Worm (Caenorhabditis elegans) whole organism, late embryonic: ENCODE measurements around the gene spsb-1.

Experiments
- ama-1 ChIP-seq: fragments of 150-350 bp; optimal IDR thresholded peaks from 2 replicates; lab custom pipeline; 2014
- ceh-9 ChIP-seq: sonication (generic microtip); optimal IDR thresholded peaks from 2 replicates; lab custom pipeline; 2016; ENCODE audit warnings: mild to moderate bottlenecking, missing genetic modification characterization, inconsistent platforms, missing compliant biosample characterization
- dmd-4 ChIP-seq: sonication (generic microtip); optimal IDR thresholded peaks from 2 replicates; lab custom pipeline; 2016; ENCODE audit warnings: borderline replicate concordance, missing genetic modification characterization, missing compliant biosample characterization
- elt-2 ChIP-seq: sonication (generic microtip); optimal IDR thresholded peaks from 2 replicates; lab custom pipeline; 2016; ENCODE audit warnings: missing genetic modification reagents, missing genetic modification characterization, missing compliant biosample characterization
- fkh-10 ChIP-seq: fragments of 150-350 bp; optimal IDR thresholded peaks from 2 replicates; lab custom pipeline; 2014; ENCODE audit warnings: missing biosample characterization, missing genetic modification reagents, missing genetic modification characterization
- hlh-15 ChIP-seq: sonication (generic microtip); optimal IDR thresholded peaks from 2 replicates; lab custom pipeline; 2016; ENCODE audit warnings: missing genetic modification characterization, missing compliant biosample characterization
- nhr-11 ChIP-seq: fragments of 150-350 bp; optimal IDR thresholded peaks from 2 replicates; lab custom pipeline; 2014; ENCODE audit warnings: missing biosample characterization, missing genetic modification characterization
- pha-4 ChIP-seq: fragments of 150-350 bp; optimal IDR thresholded peaks from 2 replicates; lab custom pipeline; 2018; ENCODE audit warnings: missing biosample characterization, missing genetic modification reagents, missing genetic modification characterization
- pqm-1 ChIP-seq: sonication (generic microtip); optimal IDR thresholded peaks from 2 replicates; lab custom pipeline; 2016; ENCODE audit warnings: missing genetic modification characterization, missing compliant biosample characterization
- syd-9 ChIP-seq: sonication (generic microtip); optimal IDR thresholded peaks from 2 replicates; lab custom pipeline; 2016; ENCODE audit warnings: mild to moderate bottlenecking, missing genetic modification characterization, moderate library complexity, missing compliant biosample characterization
- unc-55 ChIP-seq: sonication (generic microtip); optimal IDR thresholded peaks from 2 replicates; lab custom pipeline; 2017; ENCODE audit warnings: missing biosample characterization, missing genetic modification reagents, missing genetic modification characterization

- TF ChIP-seq elt-2 (tag; lab: Kevin White, UChicago), result peak; percentile 67
- no peak for TF ChIP-seq ama-1 (lab: Kevin White, UChicago)
- TF ChIP-seq pha-4 (tag; lab: Kevin White, UChicago), result no peak
- TF ChIP-seq fkh-10 (GFP tag; lab: Kevin White, UChicago), result no peak
- TF ChIP-seq dmd-4, result no peak
- TF ChIP-seq pqm-1, result no peak
- no peak for TF ChIP-seq unc-55
- TF ChIP-seq hlh-15 (tag; lab: Kevin White, UChicago), result no peak
- TF ChIP-seq ceh-9 (tag; lab: Kevin White, UChicago), result no peak
- TF ChIP-seq syd-9, result no peak
- no peak for TF ChIP-seq nhr-11 (tag; lab: Kevin White, UChicago)
Measured at ce11 chrII:15207562-15207961, 11.0 kb downstream of the spsb-1 start.
